Worm (Caenorhabditis elegans) whole organism, young adult: Measurements from ENCODE around the gene ZK1098.6.

Source experiments
- F10E7.11 ChIP-seq: sonication (generic microtip); optimal IDR thresholded peaks from 2 replicates; lab custom pipeline; 2017; ENCODE audit warnings: mild to moderate bottlenecking, missing genetic modification characterization, moderate library complexity, missing compliant biosample characterization
- F33H1.4 ChIP-seq: fragments of 200-800 bp; sonication (Bioruptor generic); IDR thresholded peaks from 2 replicates; pipeline ENCODE4 v1.3.6; 2022; ENCODE audit warnings: missing genetic modification reagents, missing genetic modification characterization, missing compliant biosample characterization
- dpff-1 ChIP-seq: sonication (generic microtip); optimal IDR thresholded peaks from 2 replicates; lab custom pipeline; 2017; ENCODE audit warnings: mild to moderate bottlenecking, missing genetic modification characterization, missing compliant biosample characterization
- lin-35 ChIP-seq, 3 experiments: fragments of 150-350 bp in 2 of 3; sonication (generic microtip) in 1 of 3; optimal IDR thresholded peaks; 2 replicates each; lab custom pipeline; 2014 to 2018; ENCODE audit warnings: missing biosample characterization in 3 of 3, missing genetic modification characterization in 3 of 3, missing genetic modification reagents in 3 of 3

DNA sequence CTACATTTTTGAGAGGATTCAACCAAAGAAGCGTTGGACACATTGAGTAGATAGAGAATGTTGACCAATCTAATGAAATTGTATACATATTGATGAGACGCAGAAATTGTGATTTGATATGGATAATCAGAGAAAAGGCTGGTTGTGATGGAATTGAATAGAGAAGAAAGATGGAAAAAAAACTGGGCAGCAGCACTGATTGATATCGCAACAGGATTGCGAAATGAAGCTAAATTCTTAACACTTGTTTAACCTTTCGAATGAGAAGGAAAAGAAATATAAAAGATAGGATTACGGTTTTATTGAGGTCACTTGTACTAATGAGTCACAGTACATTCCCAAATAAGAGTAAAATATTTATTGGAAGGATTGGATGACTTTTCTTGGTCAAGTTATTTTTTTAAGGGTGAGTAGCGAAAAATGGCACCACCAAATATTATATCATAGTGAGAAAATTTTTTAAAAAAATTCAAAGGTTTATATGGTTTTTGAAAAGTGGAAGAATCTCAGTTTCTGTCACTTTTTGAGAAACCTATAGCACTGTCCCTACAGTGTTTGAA, 24.7 kb upstream of the ZK1098.6 start:
- no peak for TF ChIP-seq dpff-1 (tag; lab: Kevin White, UChicago)
- no peak for TF ChIP-seq F33H1.4 (GFP tag; lab: Robert Waterston, UW)
- TF ChIP-seq F10E7.11 (tag; lab: Kevin White, UChicago) = no peak
- TF ChIP-seq lin-35 (GFP tag; optimal IDR thresholded peaks at IDR 0.05; lab: Kevin White, UChicago) = no peak
